Worm (Caenorhabditis elegans): ENCODE measurements around the gene bigr-1.

Gene bigr-1

ce11 chrII:11157660-11158059, 23.8 kb upstream of the bigr-1 start (continued):
- TF ChIP-seq sdc-2 (tag; optimal IDR thresholded peaks at IDR 0.05): peak; percentile 35
- peak; percentile 48 for TF ChIP-seq fkh-6 (tag; optimal IDR thresholded peaks at IDR 0.05)
- TF ChIP-seq pag-3 (tag; optimal IDR thresholded peaks at IDR 0.05; ENCODE audit: borderline replicate concordance): peak; percentile 28
- no peak for TF ChIP-seq pax-1 (tag; optimal IDR thresholded peaks at IDR 0.05)
- TF ChIP-seq ref-2 (tag; optimal IDR thresholded peaks at IDR 0.05): no peak
- TF ChIP-seq eyg-1 (tag; optimal IDR thresholded peaks at IDR 0.05): no peak
- TF ChIP-seq C08G9.2 (tag; optimal IDR thresholded peaks at IDR 0.05): peak; percentile 38
- peak; percentile 26 for TF ChIP-seq ceh-48 (tag; optimal IDR thresholded peaks at IDR 0.05)
- TF ChIP-seq gmeb-2 (tag; optimal IDR thresholded peaks at IDR 0.05): peak; percentile 27
- peak; percentile 38 for TF ChIP-seq fax-1 (tag; optimal IDR thresholded peaks at IDR 0.05)
- no peak for TF ChIP-seq ztf-16 (tag; optimal IDR thresholded peaks at IDR 0.05)
- no peak for TF ChIP-seq ceh-30 (tag; optimal IDR thresholded peaks at IDR 0.05)
- no peak for TF ChIP-seq T23F11.4 (GFP tag; optimal IDR thresholded peaks at IDR 0.05)
- peak; percentile 19 for TF ChIP-seq dmd-4 (tag; optimal IDR thresholded peaks at IDR 0.05; ENCODE audit: borderline replicate concordance)
- TF ChIP-seq hlh-6 (tag; optimal IDR thresholded peaks at IDR 0.05): no peak
- no peak for TF ChIP-seq Y22D7AL.16 (tag; optimal IDR thresholded peaks at IDR 0.05)
- peak; percentile 63 for TF ChIP-seq elt-2 (tag; optimal IDR thresholded peaks at IDR 0.05)
- peak; percentile 49 for TF ChIP-seq unc-42 (tag; optimal IDR thresholded peaks at IDR 0.05)
- no peak for TF ChIP-seq hlh-8 (tag; optimal IDR thresholded peaks at IDR 0.05)
- peak; percentile 21 for TF ChIP-seq nfya-1 (tag; optimal IDR thresholded peaks at IDR 0.05)
- peak; percentile 57 for TF ChIP-seq che-1 (tag; optimal IDR thresholded peaks at IDR 0.05)
- TF ChIP-seq rnt-1 (tag; optimal IDR thresholded peaks at IDR 0.05): no peak
- no peak for TF ChIP-seq nhr-11 (tag; optimal IDR thresholded peaks at IDR 0.05)
- TF ChIP-seq sox-4 (tag; optimal IDR thresholded peaks at IDR 0.05): peak; percentile 46
- TF ChIP-seq ceh-14 (tag; optimal IDR thresholded peaks at IDR 0.05): peak; percentile 10
- no peak for TF ChIP-seq ceh-9 (tag; optimal IDR thresholded peaks at IDR 0.05)
- peak; percentile 47 for TF ChIP-seq syd-9 (tag; optimal IDR thresholded peaks at IDR 0.05)

ce11 chrII:11161675-11162074, 19.8 kb upstream of the bigr-1 start:
- TF ChIP-seq syd-9 (tag; optimal IDR thresholded peaks at IDR 0.05) (no peak), ceh-9 (tag; optimal IDR thresholded peaks at IDR 0.05) (no peak), ceh-45 (GFP tag; IDR thresholded peaks at IDR 0.05) (no peak), unc-55 (GFP tag; optimal IDR thresholded peaks at IDR 0.05) (no peak), Y22D7AL.16 (tag; optimal IDR thresholded peaks at IDR 0.05) (no peak), ceh-34 (tag; optimal IDR thresholded peaks at IDR 0.05) (no peak)

ce11 chrII:11162390-11162789, 19.1 kb upstream of the bigr-1 start, which contains the start of gene ptr-13:
ptr-13 (minus strand) TSS chrII:11162481.
- TF ChIP-seq ceh-19 (GFP tag; optimal IDR thresholded peaks at IDR 0.05) (no peak), fkh-6 (tag; optimal IDR thresholded peaks at IDR 0.05) (no peak), unc-42 (tag; optimal IDR thresholded peaks at IDR 0.05) (no peak), tbx-2 (tag; optimal IDR thresholded peaks at IDR 0.05) (no peak), pax-1 (tag; optimal IDR thresholded peaks at IDR 0.05) (no peak), hlh-30 (tag; optimal IDR thresholded peaks at IDR 0.05; ENCODE audit: insufficient read depth) (no peak), nhr-11 (tag; optimal IDR thresholded peaks at IDR 0.05) (no peak), tbx-7 (tag; optimal IDR thresholded peaks at IDR 0.05) (no peak), lim-6 (tag; optimal IDR thresholded peaks at IDR 0.05) (no peak), hlh-6 (tag; optimal IDR thresholded peaks at IDR 0.05) (no peak), dmd-4 (tag; optimal IDR thresholded peaks at IDR 0.05; ENCODE audit: borderline replicate concordance) (no peak), unc-86 (tag; optimal IDR thresholded peaks at IDR 0.05) (no peak), fax-1 (tag; optimal IDR thresholded peaks at IDR 0.05) (no peak), ahr-1 (tag; optimal IDR thresholded peaks at IDR 0.05) (no peak), eyg-1 (tag; optimal IDR thresholded peaks at IDR 0.05) (no peak)

DNA sequence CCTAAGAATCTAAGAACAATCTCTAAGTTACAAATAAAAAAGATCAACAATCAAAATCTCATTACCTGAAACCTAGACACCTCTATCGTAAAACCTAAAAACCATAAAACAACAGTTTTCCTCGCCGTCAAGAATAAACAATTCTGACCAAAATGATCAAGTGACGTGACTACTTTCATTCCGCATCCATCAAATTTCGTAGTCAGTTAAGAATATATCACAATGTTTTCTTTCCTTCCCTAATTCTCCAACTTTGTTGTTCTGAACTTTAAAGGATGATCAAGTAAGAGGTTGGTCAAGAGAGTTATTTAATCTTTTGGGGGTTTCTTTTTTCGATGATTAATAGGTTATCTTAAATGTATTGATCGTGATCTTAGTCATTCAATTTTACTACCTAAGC, 18.2 kb upstream of the bigr-1 start:
- no peak for TF ChIP-seq ceh-2 (tag; optimal IDR thresholded peaks at IDR 0.05)
